Fruit fly (Drosophila melanogaster): ENCODE data around the gene Nuf2.

dm6 chr2L:7051740-7052139 is 13.9 kb downstream of the Nuf2 start:
- TF ChIP-seq CG5204 (GFP tag; optimal IDR thresholded peaks at IDR 0.05) (no peak), Clk (GFP tag; optimal IDR thresholded peaks at IDR 0.05) (no peak), CG14711 (tag; optimal IDR thresholded peaks at IDR 0.05) (no peak), CG12768 (GFP tag; optimal IDR thresholded peaks at IDR 0.05) (no peak), CG11617 (GFP tag; optimal IDR thresholded peaks at IDR 0.05) (no peak), cnc (optimal IDR thresholded peaks at IDR 0.05) (no peak), kay (GFP tag; ENCODE audit: borderline replicate concordance) (no peak), CG33017 (tag; optimal IDR thresholded peaks at IDR 0.05) (no peak), Hr96 (GFP tag; optimal IDR thresholded peaks at IDR 0.05) (no peak), CG7045 (GFP tag; optimal IDR thresholded peaks at IDR 0.05) (no peak), Crg-1 (GFP tag; optimal IDR thresholded peaks at IDR 0.05) (no peak), Mnt (GFP tag; optimal IDR thresholded peaks at IDR 0.05) (no peak), CG7101 (tag; optimal IDR thresholded peaks at IDR 0.05) (no peak)
